Fruit fly (Drosophila melanogaster) whole organism, embryonic: ENCODE measurements around the gene CG13898.

Experiments used
- Atf3 ChIP-seq: fragments of 200-800 bp; sonication (Bioruptor generic); optimal IDR thresholded peaks from 3 replicates; lab custom pipeline; 2016; ENCODE audit warnings: missing biosample characterization, missing genetic modification characterization
- CG10431 ChIP-seq: fragments of 200-800 bp; sonication (Bioruptor generic); optimal IDR thresholded peaks from 3 replicates; lab custom pipeline; 2018; ENCODE audit warnings: missing biosample characterization, mild to moderate bottlenecking, missing genetic modification characterization
- CG11093 ChIP-seq: fragments of 200-800 bp; sonication (Bioruptor generic); IDR thresholded peaks from 3 replicates; pipeline ENCODE4 v1.3.6; 2022; ENCODE audit warnings: missing biosample characterization, missing genetic modification characterization
- CG13123 ChIP-seq: fragments of 200-800 bp; sonication (Bioruptor generic); optimal IDR thresholded peaks from 2 replicates; lab custom pipeline; 2016; ENCODE audit warnings: missing biosample characterization, missing genetic modification characterization
- CG1603 ChIP-seq: fragments of 200-800 bp; sonication (Bioruptor generic); optimal IDR thresholded peaks from 2 replicates; lab custom pipeline; 2019; ENCODE audit warnings: missing biosample characterization, mild to moderate bottlenecking, missing genetic modification characterization, moderate library complexity
- CG17186 ChIP-seq: fragments of 200-800 bp; sonication (Bioruptor generic); optimal IDR thresholded peaks from 3 replicates; lab custom pipeline; 2017; ENCODE audit warnings: missing biosample characterization, missing genetic modification reagents, missing genetic modification characterization
- CG17359 ChIP-seq: fragments of 200-800 bp; sonication (Bioruptor generic); optimal IDR thresholded peaks from 3 replicates; lab custom pipeline; 2018; ENCODE audit warnings: missing biosample characterization, mild to moderate bottlenecking, missing genetic modification characterization, moderate library complexity
- CG17829 ChIP-seq: fragments of 200-800 bp; optimal IDR thresholded peaks from 2 replicates; lab custom pipeline; 2019; ENCODE audit warnings: missing biosample characterization, mild to moderate bottlenecking, missing genetic modification characterization, moderate library complexity
- CG1792 ChIP-seq: fragments of 200-800 bp; sonication (Bioruptor generic); optimal IDR thresholded peaks from 2 replicates; lab custom pipeline; 2016; ENCODE audit warnings: missing biosample characterization, missing genetic modification characterization
- CG2712 ChIP-seq: fragments of 200-800 bp; optimal IDR thresholded peaks from 3 replicates; lab custom pipeline; 2019; ENCODE audit warnings: missing biosample characterization, mild to moderate bottlenecking, missing genetic modification characterization, moderate library complexity
- CG43689 ChIP-seq: fragments of 200-800 bp; sonication (Bioruptor generic); IDR thresholded peaks from 2 replicates; pipeline ENCODE4 v1.3.6; 2022; ENCODE audit warnings: missing biosample characterization, missing genetic modification characterization
- CG4820 ChIP-seq: fragments of 200-800 bp; sonication (Bioruptor generic); optimal IDR thresholded peaks from 3 replicates; lab custom pipeline; 2016; ENCODE audit warnings: missing biosample characterization, missing genetic modification characterization
- CG6175 ChIP-seq: fragments of 200-800 bp; sonication (Bioruptor generic); IDR thresholded peaks from 3 replicates; pipeline ENCODE4 v1.3.6; 2022; ENCODE audit warnings: missing biosample characterization, missing genetic modification characterization
- Dip2 ChIP-seq: fragments of 200-800 bp; sonication (Bioruptor generic); IDR thresholded peaks from 2 replicates; pipeline ENCODE4 v1.3.6; 2022; ENCODE audit warnings: missing biosample characterization, missing genetic modification characterization
- E2f2 ChIP-seq: fragments of 200-800 bp; sonication (Bioruptor generic); IDR thresholded peaks from 2 replicates; pipeline ENCODE4 v1.3.6; 2022; ENCODE audit warnings: missing biosample characterization, missing genetic modification characterization
- Fer3 ChIP-seq: fragments of 200-800 bp; sonication (Bioruptor generic); optimal IDR thresholded peaks from 2 replicates; lab custom pipeline; 2018; ENCODE audit warnings: missing biosample characterization, mild to moderate bottlenecking, missing genetic modification characterization, moderate library complexity
- HHEX ChIP-seq: fragments of 200-800 bp; sonication (Bioruptor generic); optimal IDR thresholded peaks from 3 replicates; lab custom pipeline; 2017; ENCODE audit warnings: missing biosample characterization, mild to moderate bottlenecking, missing genetic modification characterization, missing genetic modification reagents
- HLHmδ ChIP-seq: fragments of 200-800 bp; sonication (Bioruptor generic); optimal IDR thresholded peaks from 2 replicates; lab custom pipeline; 2018; ENCODE audit warnings: missing biosample characterization, mild to moderate bottlenecking, missing genetic modification characterization, moderate library complexity
- Hr3 ChIP-seq: fragments of 200-800 bp; sonication (Bioruptor generic); optimal IDR thresholded peaks from 3 replicates; lab custom pipeline; 2016; ENCODE audit warnings: missing biosample characterization, missing genetic modification characterization
- Hr51 ChIP-seq, 2 experiments: fragments of 200-800 bp; sonication (Bioruptor generic); optimal IDR thresholded peaks; 2 replicates in 1 of 2; 3 replicates in 1 of 2; lab custom pipeline; 2016 to 2018; ENCODE audit warnings: missing biosample characterization in 2 of 2, missing genetic modification characterization in 2 of 2, mild to moderate bottlenecking in 1 of 2, moderate library complexity in 1 of 2
- Med ChIP-seq: fragments of 200-800 bp; sonication (Bioruptor generic); peaks from one replicate; lab custom pipeline; 2016; ENCODE audit warnings: missing biosample characterization, missing genetic modification characterization, mild to moderate bottlenecking, inconsistent platforms, moderate library complexity
- NK7.1 ChIP-seq: fragments of 200-800 bp; sonication (Bioruptor generic); optimal IDR thresholded peaks from 3 replicates; lab custom pipeline; 2016; ENCODE audit warnings: missing biosample characterization, missing genetic modification characterization
- Neu2 ChIP-seq: fragments of 200-800 bp; sonication (Bioruptor generic); optimal IDR thresholded peaks from 3 replicates; lab custom pipeline; 2016; ENCODE audit warnings: missing biosample characterization, missing genetic modification characterization, borderline replicate concordance
- Rx ChIP-seq: fragments of 200-800 bp; sonication (Bioruptor generic); IDR thresholded peaks from 2 replicates; pipeline ENCODE4 v1.3.6; 2022; ENCODE audit warnings: missing biosample characterization, missing genetic modification characterization
- Ssrp ChIP-seq: fragments of 200-800 bp; sonication (Bioruptor generic); optimal IDR thresholded peaks from 2 replicates; lab custom pipeline; 2018; ENCODE audit warnings: missing biosample characterization, mild to moderate bottlenecking, missing genetic modification characterization, moderate library complexity
- Xrp1 ChIP-seq: fragments of 200-800 bp; sonication (Bioruptor generic); IDR thresholded peaks from 2 replicates; pipeline ENCODE4 v1.3.6; 2022; ENCODE audit warnings: missing biosample characterization, missing genetic modification characterization
- bcd ChIP-seq: fragments of 200-800 bp; sonication (Bioruptor generic); optimal IDR thresholded peaks from 2 replicates; lab custom pipeline; 2017; ENCODE audit warnings: missing biosample characterization, mild to moderate bottlenecking, missing genetic modification characterization
- chm ChIP-seq: fragments of 200-800 bp; sonication (Bioruptor generic); IDR thresholded peaks from 2 replicates; pipeline ENCODE4 v1.3.6; 2022; ENCODE audit warnings: missing biosample characterization, missing genetic modification characterization
- cwo ChIP-seq: fragments of 200-800 bp; sonication (Bioruptor generic); optimal IDR thresholded peaks from 3 replicates; lab custom pipeline; 2017; ENCODE audit warnings: missing biosample characterization, missing genetic modification characterization, mild to moderate bottlenecking, moderate library complexity, missing genetic modification reagents
- dpn ChIP-seq, 2 experiments: fragments of 200-800 bp; sonication (Bioruptor generic); optimal IDR thresholded peaks; 3 replicates each; lab custom pipeline; 2016; ENCODE audit warnings: missing biosample characterization in 2 of 2, missing genetic modification characterization in 2 of 2
- dysf ChIP-seq: fragments of 200-800 bp; sonication (Bioruptor generic); IDR thresholded peaks from 3 replicates; pipeline ENCODE4 v1.3.6; 2022; ENCODE audit warnings: missing biosample characterization, missing genetic modification characterization
- ewg ChIP-seq: fragments of 200-800 bp; sonication (Bioruptor generic); optimal IDR thresholded peaks from 3 replicates; lab custom pipeline; 2017; ENCODE audit warnings: mild to moderate bottlenecking, missing biosample characterization, missing genetic modification reagents, missing genetic modification characterization
- grn ChIP-seq: fragments of 200-800 bp; sonication (Bioruptor generic); optimal IDR thresholded peaks from 3 replicates; lab custom pipeline; 2017; ENCODE audit warnings: missing biosample characterization, missing genetic modification characterization
- gsb ChIP-seq: fragments of 200-800 bp; sonication (Bioruptor generic); IDR thresholded peaks from 2 replicates; pipeline ENCODE4 v1.3.6; 2022; ENCODE audit warnings: missing biosample characterization, missing genetic modification characterization
- gt ChIP-seq: fragments of 200-800 bp; sonication (Bioruptor generic); IDR thresholded peaks from 2 replicates; pipeline ENCODE4 v1.3.6; 2022; ENCODE audit warnings: missing biosample characterization, missing genetic modification characterization
- hkb ChIP-seq, 2 experiments: fragments of 200-800 bp in 1 of 2; fragments of >200 bp in 1 of 2; sonication (Bioruptor generic) in 1 of 2; IDR thresholded peaks in 1 of 2; optimal IDR thresholded peaks in 1 of 2; 2 replicates each; pipeline versions ENCODE4 v1.3.6 to Lab custom; 2017 to 2022; ENCODE audit warnings: missing biosample characterization in 1 of 2, missing genetic modification characterization in 1 of 2
- ind ChIP-seq: fragments of 200-800 bp; sonication (Bioruptor generic); optimal IDR thresholded peaks from 3 replicates; lab custom pipeline; 2016; ENCODE audit warnings: missing biosample characterization, missing genetic modification characterization
- jigr1 ChIP-seq: fragments of 200-800 bp; sonication (Bioruptor generic); IDR thresholded peaks from 3 replicates; pipeline ENCODE4 v1.3.6; 2022; ENCODE audit warnings: missing biosample characterization, missing genetic modification characterization
- jumu ChIP-seq: fragments of 200-800 bp; sonication (Bioruptor generic); optimal IDR thresholded peaks from 3 replicates; lab custom pipeline; 2016; ENCODE audit warnings: missing biosample characterization, missing genetic modification characterization
- ken ChIP-seq: fragments of 200-800 bp; sonication (Bioruptor generic); IDR thresholded peaks from 3 replicates; pipeline ENCODE4 v1.3.6; 2022; ENCODE audit warnings: missing biosample characterization, missing genetic modification characterization
- lmd ChIP-seq: fragments of 200-800 bp; sonication (Bioruptor generic); IDR thresholded peaks from 2 replicates; pipeline ENCODE4 v1.3.6; 2022; ENCODE audit warnings: missing biosample characterization, missing genetic modification characterization
- nmo ChIP-seq: fragments of 200-800 bp; sonication (Bioruptor generic); optimal IDR thresholded peaks from 2 replicates; lab custom pipeline; 2018; ENCODE audit warnings: missing biosample characterization, mild to moderate bottlenecking, missing genetic modification characterization, moderate library complexity
- org-1 ChIP-seq: fragments of 200-800 bp; sonication (Bioruptor generic); optimal IDR thresholded peaks from 2 replicates; lab custom pipeline; 2017; ENCODE audit warnings: missing biosample characterization, missing genetic modification characterization
- phol ChIP-seq: fragments of 200-800 bp; sonication (Bioruptor generic); optimal IDR thresholded peaks from 3 replicates; lab custom pipeline; 2018; ENCODE audit warnings: missing biosample characterization, mild to moderate bottlenecking, missing genetic modification characterization, moderate library complexity
- pum ChIP-seq: fragments of 200-800 bp; sonication (Bioruptor generic); optimal IDR thresholded peaks from 2 replicates; lab custom pipeline; 2016; ENCODE audit warnings: missing biosample characterization, missing genetic modification characterization
- rib ChIP-seq: fragments of 200-800 bp; sonication (Bioruptor generic); IDR thresholded peaks from 2 replicates; pipeline ENCODE4 v1.3.6; 2022; ENCODE audit warnings: missing biosample characterization, missing genetic modification characterization
- sc ChIP-seq, 3 experiments: fragments of >200 bp in 2 of 3; fragments of 200-800 bp in 1 of 3; sonication (Bioruptor generic) in 1 of 3; optimal IDR thresholded peaks; 2 replicates in 2 of 3; 3 replicates in 1 of 3; lab custom pipeline; 2017; ENCODE audit warnings: mild to moderate bottlenecking in 1 of 3, missing biosample characterization in 1 of 3, missing genetic modification characterization in 1 of 3, missing genetic modification reagents in 1 of 3
- tx ChIP-seq: fragments of 200-800 bp; sonication (Bioruptor generic); optimal IDR thresholded peaks from 2 replicates; lab custom pipeline; 2016; ENCODE audit warnings: missing biosample characterization, missing genetic modification characterization
- unpg ChIP-seq: fragments of 200-800 bp; sonication (Bioruptor generic); optimal IDR thresholded peaks from 3 replicates; lab custom pipeline; 2018; ENCODE audit warnings: missing biosample characterization, mild to moderate bottlenecking, missing genetic modification characterization, moderate library complexity
- vvl ChIP-seq: fragments of 200-800 bp; sonication (Bioruptor generic); IDR thresholded peaks from 2 replicates; pipeline ENCODE4 v1.3.6; 2022; ENCODE audit warnings: missing biosample characterization, missing genetic modification characterization

CG13898 gene

dm6 chr3L:764329-764728 is 39.5 kb downstream of the CG13898 start (continued):
- TF ChIP-seq pum (GFP tag; lab: Kevin White, UChicago) = peak; percentile 21
- peak; percentile 56 for TF ChIP-seq vvl (GFP tag; lab: Robert Waterston, UW)
- no peak for TF ChIP-seq tx (GFP tag; lab: Kevin White, UChicago)
- peak; percentile 29 for TF ChIP-seq nmo
- no peak for TF ChIP-seq sc (optimal IDR thresholded peaks at IDR 0.05; lab: Kevin White, UChicago)
- TF ChIP-seq sc (GFP tag; optimal IDR thresholded peaks at IDR 0.05; lab: Kevin White, UChicago) = no peak
- no peak for TF ChIP-seq CG10431 (GFP tag; lab: Kevin White, UChicago)
- TF ChIP-seq CG4820 (GFP tag; lab: Kevin White, UChicago) = peak; percentile 1
- peak in 1 of 2 experiments; percentile 12 for TF ChIP-seq dpn (GFP tag; optimal IDR thresholded peaks at IDR 0.05; lab: Kevin White, UChicago)
- no peak for TF ChIP-seq jigr1
- no peak for TF ChIP-seq NK7.1
- TF ChIP-seq E2f2 (GFP tag; lab: Robert Waterston, UW) = no peak; the same call in 1 of the 2 replicates
- peak; percentile 66 for TF ChIP-seq chm (GFP tag; lab: Robert Waterston, UW)
- no peak for TF ChIP-seq gt (GFP tag; lab: Robert Waterston, UW)
- TF ChIP-seq Xrp1 (GFP tag; lab: Robert Waterston, UW) = peak; percentile 50; the same call in 1 of the 2 replicates
- TF ChIP-seq org-1 (GFP tag; lab: Kevin White, UChicago) = peak; percentile 30
- peak; percentile 11 for TF ChIP-seq CG1603 (tag; lab: Kevin White, UChicago)
- peak; percentile 39 for TF ChIP-seq Ssrp (tag; lab: Kevin White, UChicago)
- TF ChIP-seq unpg (GFP tag; lab: Kevin White, UChicago) = peak; percentile 30
- no peak for TF ChIP-seq grn (GFP tag; lab: Kevin White, UChicago)
- no peak for TF ChIP-seq CG1792 (GFP tag; lab: Kevin White, UChicago)
- TF ChIP-seq CG6175 (GFP tag; lab: Robert Waterston, UW) = no peak
- TF ChIP-seq rib (GFP tag; lab: Robert Waterston, UW) = no peak
- peak; percentile 21 for TF ChIP-seq phol (tag; lab: Kevin White, UChicago)
- TF ChIP-seq CG17186 (GFP tag; lab: Kevin White, UChicago) = no peak
- TF ChIP-seq lmd (GFP tag; lab: Robert Waterston, UW) = peak; percentile 39; the same call in 1 of the 2 replicates
- TF ChIP-seq CG17829 = no peak
- TF ChIP-seq Hr51 (GFP tag; optimal IDR thresholded peaks at IDR 0.05; lab: Kevin White, UChicago) = peak in 1 of 2 experiments; percentile 39
- TF ChIP-seq CG11093 (GFP tag; lab: Robert Waterston, UW) = 0 out of 3 replicates have a peak, but pooled peaks have one; percentile 23
- peak; percentile 44 for TF ChIP-seq ind
- no peak for TF ChIP-seq HLHmδ
- TF ChIP-seq dysf (GFP tag; lab: Robert Waterston, UW) = peak; percentile 39; the same call in 2 of the 3 replicates
- TF ChIP-seq CG17359 (tag; lab: Kevin White, UChicago) = peak; percentile 51
- TF ChIP-seq hkb (optimal IDR thresholded peaks at IDR 0.05; lab: Kevin White, UChicago) = no peak
- peak; percentile 70 for TF ChIP-seq hkb (GFP tag; IDR thresholded peaks at IDR 0.05; lab: Robert Waterston, UW)
- TF ChIP-seq CG43689 (GFP tag; lab: Robert Waterston, UW) = no peak
- TF ChIP-seq Med (GFP tag; lab: Kevin White, UChicago) = peak; percentile 62
- TF ChIP-seq HHEX (GFP tag; lab: Kevin White, UChicago) = no peak
- no peak for TF ChIP-seq Hr3 (GFP tag; lab: Kevin White, UChicago)
- TF ChIP-seq gsb (GFP tag; lab: Robert Waterston, UW) = 0 out of 2 replicates have a peak, but pooled peaks have one; percentile 12
- peak; percentile 37; the same call in 1 of the 2 replicates for TF ChIP-seq Rx (GFP tag; lab: Robert Waterston, UW)
- peak; percentile 38 for TF ChIP-seq jumu (GFP tag; lab: Kevin White, UChicago)
- 0 out of 3 replicates have a peak, but pooled peaks have one; percentile 34 for TF ChIP-seq ken (GFP tag; lab: Robert Waterston, UW)
- no peak for TF ChIP-seq Dip2 (GFP tag; lab: Robert Waterston, UW)
- TF ChIP-seq cwo = no peak
- peak; percentile 24 for TF ChIP-seq bcd
- no peak for TF ChIP-seq Fer3 (tag; lab: Kevin White, UChicago)
- TF ChIP-seq CG13123 = no peak
- TF ChIP-seq Neu2 = no peak
- peak; percentile 52 for TF ChIP-seq CG2712
- peak; percentile 52 for TF ChIP-seq ewg (GFP tag; lab: Kevin White, UChicago)
- no peak for TF ChIP-seq Atf3 (GFP tag; lab: Kevin White, UChicago)
